Worm (Caenorhabditis elegans) whole organism, early embryonic: ENCODE measurements around the gene Y71H2AL.2.

Experiments used
- ama-1 ChIP-seq: fragments of 150-350 bp; optimal IDR thresholded peaks from 2 replicates; lab custom pipeline; 2014
- ets-7 ChIP-seq: sonication (generic microtip); optimal IDR thresholded peaks from 2 replicates; lab custom pipeline; 2016; ENCODE audit warnings: missing genotype, missing genetic modification characterization, missing compliant biosample characterization
- hmbx-1 ChIP-seq: sonication (generic microtip); optimal IDR thresholded peaks from 2 replicates; lab custom pipeline; 2016; ENCODE audit warnings: mild to moderate bottlenecking, missing genetic modification characterization, missing compliant biosample characterization

DNA sequence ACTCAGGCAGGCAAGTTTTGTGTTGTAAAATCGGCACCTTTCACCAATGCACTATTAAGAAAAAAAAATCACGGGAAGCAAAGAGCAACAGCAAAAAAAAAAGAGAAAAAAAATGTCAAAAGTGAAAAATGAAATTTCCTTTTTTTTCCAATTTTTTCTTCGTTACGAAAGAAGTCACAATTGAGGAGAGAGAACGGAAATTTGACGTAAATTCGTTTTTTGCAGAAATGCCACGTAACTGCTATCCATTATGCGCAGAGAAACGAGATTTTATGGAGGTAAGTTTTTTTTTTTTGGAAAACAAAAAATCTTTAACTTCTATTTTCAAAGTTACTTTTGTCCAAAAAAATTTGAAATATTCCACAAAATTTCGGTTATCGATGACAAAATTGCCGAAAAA, 499 bp downstream of the Y71H2AL.2 start:
- TF ChIP-seq ama-1, result no peak
- TF ChIP-seq hmbx-1, result no peak
- TF ChIP-seq ets-7, result no peak
